Worm (Caenorhabditis elegans) whole organism, L4 larva: ENCODE measurements around the gene K01G5.8.

Experiments
- D1046.2 ChIP-seq: fragments of 200-800 bp; sonication (Bioruptor generic); IDR thresholded peaks from 2 replicates; pipeline ENCODE4 v1.3.6; 2022; ENCODE audit warnings: missing genetic modification characterization, missing compliant biosample characterization
- F10B5.3 ChIP-seq: sonication (generic microtip); optimal IDR thresholded peaks from 2 replicates; lab custom pipeline; 2016; ENCODE audit warnings: mild to moderate bottlenecking, missing genetic modification characterization, missing compliant biosample characterization
- F26F4.8 ChIP-seq: fragments of 200-800 bp; sonication (Bioruptor generic); conservative IDR thresholded peaks from 2 replicates; pipeline ENCODE4 v1.3.6; 2022; ENCODE audit warnings: missing genetic modification characterization, missing compliant biosample characterization
- F37D6.2 ChIP-seq: sonication (generic microtip); optimal IDR thresholded peaks from 2 replicates; lab custom pipeline; 2016; ENCODE audit warnings: mild to moderate bottlenecking, missing genetic modification characterization, missing compliant biosample characterization
- F44E2.7 ChIP-seq: fragments of 200-800 bp; sonication (Bioruptor generic); IDR thresholded peaks from 2 replicates; pipeline ENCODE4 v2.1.2; 2022; ENCODE audit warnings: missing genetic modification characterization, missing compliant biosample characterization
- Y48G9A.11 ChIP-seq: fragments of 200-800 bp; sonication (Bioruptor generic); IDR thresholded peaks from 2 replicates; pipeline ENCODE4 v1.3.6; 2022; ENCODE audit warnings: missing genetic modification reagents, missing genetic modification characterization, missing compliant biosample characterization
- ZK337.2 ChIP-seq: fragments of 200-800 bp; sonication (Bioruptor generic); IDR thresholded peaks from 2 replicates; pipeline ENCODE4 v1.3.6; 2022; ENCODE audit warnings: missing genetic modification reagents, missing genetic modification characterization, missing compliant biosample characterization
- ZK546.5 ChIP-seq, 2 experiments: sonication (generic microtip); optimal IDR thresholded peaks; 2 replicates each; lab custom pipeline; 2017; ENCODE audit warnings: missing biosample characterization in 2 of 2, missing genetic modification characterization in 2 of 2
- arid-1 ChIP-seq: fragments of 200-800 bp; sonication (Bioruptor generic); conservative IDR thresholded peaks from 2 replicates; pipeline ENCODE4 v1.3.6; 2022; ENCODE audit warnings: missing genetic modification reagents, missing genetic modification characterization, missing compliant biosample characterization
- attf-4 ChIP-seq: sonication (generic microtip); optimal IDR thresholded peaks from 3 replicates; lab custom pipeline; 2017; ENCODE audit warnings: missing biosample characterization, missing genetic modification characterization
- ceh-20 ChIP-seq: fragments of 200-800 bp; sonication (Bioruptor generic); IDR thresholded peaks from 2 replicates; pipeline ENCODE4 v1.3.6; 2022; ENCODE audit warnings: missing genetic modification reagents, missing genetic modification characterization, missing compliant biosample characterization
- ceh-62 ChIP-seq: sonication (generic microtip); optimal IDR thresholded peaks from 2 replicates; lab custom pipeline; 2017; ENCODE audit warnings: missing biosample characterization, missing genetic modification characterization
- ceh-82 ChIP-seq: sonication (generic microtip); optimal IDR thresholded peaks from 2 replicates; lab custom pipeline; 2017; ENCODE audit warnings: missing biosample characterization, missing genetic modification characterization
- ces-1 ChIP-seq: fragments of 150-350 bp; sonication (generic microtip); optimal IDR thresholded peaks from 4 replicates; lab custom pipeline; 2014; ENCODE audit warnings: missing biosample characterization, missing genetic modification reagents, missing genetic modification characterization
- cey-2 ChIP-seq: sonication (generic microtip); optimal IDR thresholded peaks from 3 replicates; lab custom pipeline; 2017; ENCODE audit warnings: missing genetic modification characterization, mild to moderate bottlenecking, missing compliant biosample characterization, antibody characterized with exemption, borderline replicate concordance; ENCODE audit not compliant: insufficient read depth
- ctbp-1 ChIP-seq: fragments of 200-800 bp; sonication (Bioruptor generic); IDR thresholded peaks from 2 replicates; pipeline ENCODE4 v1.3.6; 2022; ENCODE audit warnings: missing genetic modification reagents, missing genetic modification characterization, missing compliant biosample characterization
- daf-12 ChIP-seq: fragments of 150-350 bp; optimal IDR thresholded peaks from 2 replicates; lab custom pipeline; 2014; ENCODE audit warnings: missing biosample characterization, missing genetic modification reagents, missing genetic modification characterization
- daf-16 ChIP-seq, 3 experiments: sonication (generic microtip); optimal IDR thresholded peaks; 2 replicates each; lab custom pipeline; 2016 to 2017; ENCODE audit warnings: missing genetic modification characterization in 3 of 3, missing genetic modification reagents in 3 of 3, mild to moderate bottlenecking in 2 of 3, missing compliant biosample characterization in 2 of 3, missing biosample characterization in 1 of 3, moderate library complexity in 1 of 3
- daf-8 ChIP-seq: fragments of 200-800 bp; sonication (Bioruptor generic); IDR thresholded peaks from 2 replicates; pipeline ENCODE4 v1.3.6; 2022; ENCODE audit warnings: missing genetic modification characterization, missing compliant biosample characterization
- dmd-6 ChIP-seq: fragments of 200-800 bp; sonication (Bioruptor generic); IDR thresholded peaks from 2 replicates; pipeline ENCODE4 v1.3.6; 2022; ENCODE audit warnings: missing genetic modification reagents, missing genetic modification characterization, missing compliant biosample characterization
- dmd-8 ChIP-seq: fragments of 200-800 bp; sonication (Bioruptor generic); IDR thresholded peaks from 2 replicates; pipeline ENCODE4 v1.3.6; 2022; ENCODE audit warnings: missing genetic modification characterization, missing compliant biosample characterization
- dpl-1 ChIP-seq: fragments of 150-350 bp; optimal IDR thresholded peaks from 2 replicates; lab custom pipeline; 2014; ENCODE audit warnings: missing biosample characterization, missing genetic modification reagents, missing genetic modification characterization
- dve-1 ChIP-seq: sonication (generic microtip); optimal IDR thresholded peaks from 2 replicates; lab custom pipeline; 2017; ENCODE audit warnings: antibody characterized with exemption, mild to moderate bottlenecking, missing genetic modification characterization, missing compliant biosample characterization; ENCODE audit not compliant: insufficient read depth
- egl-27 ChIP-seq: sonication (generic microtip); optimal IDR thresholded peaks from 3 replicates; lab custom pipeline; 2017; ENCODE audit warnings: missing biosample characterization, missing genetic modification reagents, missing genetic modification characterization
- egl-43 ChIP-seq: fragments of 200-800 bp; sonication (Bioruptor generic); IDR thresholded peaks from 2 replicates; pipeline ENCODE4 v1.3.6; 2022; ENCODE audit warnings: missing genetic modification reagents, missing genetic modification characterization, missing compliant biosample characterization
- hif-1 ChIP-seq, 2 experiments: sonication (generic microtip); optimal IDR thresholded peaks; 2 replicates each; lab custom pipeline; 2016 to 2017; ENCODE audit warnings: missing compliant biosample characterization in 2 of 2, missing genetic modification characterization in 2 of 2, missing genetic modification reagents in 2 of 2, missing genotype in 2 of 2, mild to moderate bottlenecking in 1 of 2
- lim-7 ChIP-seq: fragments of 200-800 bp; sonication (Bioruptor generic); IDR thresholded peaks from 2 replicates; pipeline ENCODE4 v1.3.6; 2022; ENCODE audit warnings: missing genetic modification characterization, missing compliant biosample characterization
- lin-1 ChIP-seq: fragments of 200-800 bp; sonication (Bioruptor generic); IDR thresholded peaks from 2 replicates; pipeline ENCODE4 v1.3.6; 2022; ENCODE audit warnings: missing genetic modification reagents, missing genetic modification characterization, missing compliant biosample characterization
- lin-13 ChIP-seq: fragments of 150-350 bp; optimal IDR thresholded peaks from 2 replicates; lab custom pipeline; 2014; ENCODE audit warnings: missing biosample characterization, missing genetic modification reagents, missing genetic modification characterization
- lin-15B ChIP-seq: fragments of 150-350 bp; sonication (generic microtip); optimal IDR thresholded peaks from 3 replicates; lab custom pipeline; 2014; ENCODE audit warnings: missing biosample characterization, missing genetic modification characterization
- lir-3 ChIP-seq: sonication (generic microtip); optimal IDR thresholded peaks from 2 replicates; lab custom pipeline; 2016; ENCODE audit warnings: mild to moderate bottlenecking, missing genetic modification characterization, missing compliant biosample characterization
- mep-1 ChIP-seq: fragments of 150-350 bp; sonication (generic microtip); optimal IDR thresholded peaks from 3 replicates; lab custom pipeline; 2014; ENCODE audit warnings: missing biosample characterization, missing genetic modification characterization
- mxl-2 ChIP-seq: fragments of 200-800 bp; sonication (Bioruptor generic); conservative IDR thresholded peaks from 2 replicates; pipeline ENCODE4 v1.3.6; 2022; ENCODE audit warnings: missing genetic modification reagents, missing genetic modification characterization, missing compliant biosample characterization
- nhr-10 ChIP-seq: fragments of 150-350 bp; optimal IDR thresholded peaks from 2 replicates; lab custom pipeline; 2014; ENCODE audit warnings: missing biosample characterization, missing genetic modification characterization
- nhr-102 ChIP-seq: sonication (generic microtip); optimal IDR thresholded peaks from 2 replicates; lab custom pipeline; 2016; ENCODE audit warnings: mild to moderate bottlenecking, missing genetic modification characterization, moderate library complexity, missing compliant biosample characterization
- nhr-11 ChIP-seq: fragments of 150-350 bp; optimal IDR thresholded peaks from 2 replicates; lab custom pipeline; 2014; ENCODE audit warnings: missing biosample characterization, missing genetic modification characterization
- nhr-111 ChIP-seq: fragments of 200-800 bp; sonication (Bioruptor generic); optimal IDR thresholded peaks from 2 replicates; lab custom pipeline; 2018; ENCODE audit warnings: mild to moderate bottlenecking, missing genetic modification characterization, missing compliant biosample characterization
- nhr-237 ChIP-seq: sonication (generic microtip); optimal IDR thresholded peaks from 2 replicates; lab custom pipeline; 2017; ENCODE audit warnings: missing biosample characterization, missing genetic modification characterization
- nhr-6 ChIP-seq: fragments of 150-350 bp; optimal IDR thresholded peaks from 2 replicates; lab custom pipeline; 2014; ENCODE audit warnings: missing biosample characterization, missing genetic modification characterization
- php-3 ChIP-seq: fragments of 200-800 bp; sonication (Bioruptor generic); IDR thresholded peaks from 2 replicates; pipeline ENCODE4 v1.3.6; 2022; ENCODE audit warnings: missing genetic modification reagents, missing genetic modification characterization, missing compliant biosample characterization
- pqm-1 ChIP-seq: sonication (generic microtip); optimal IDR thresholded peaks from 2 replicates; lab custom pipeline; 2017; ENCODE audit warnings: missing biosample characterization, missing genetic modification characterization
- set-16 ChIP-seq: fragments of 200-800 bp; sonication (Bioruptor generic); IDR thresholded peaks from 2 replicates; pipeline ENCODE4 v1.3.6; 2022; ENCODE audit warnings: missing genetic modification reagents, missing genetic modification characterization, missing compliant biosample characterization
- skn-1 ChIP-seq: fragments of 150-350 bp; optimal IDR thresholded peaks from 2 replicates; lab custom pipeline; 2014; ENCODE audit warnings: missing biosample characterization, missing genetic modification characterization
- snpc-1.2 ChIP-seq: fragments of 200-800 bp; sonication (Bioruptor generic); IDR thresholded peaks from 2 replicates; pipeline ENCODE4 v1.3.6; 2022; ENCODE audit warnings: missing genetic modification reagents, missing genetic modification characterization, missing compliant biosample characterization
- tra-1 ChIP-seq: fragments of 200-800 bp; sonication (Bioruptor generic); IDR thresholded peaks from 2 replicates; pipeline ENCODE4 v1.3.6; 2022; ENCODE audit warnings: missing genetic modification reagents, missing genetic modification characterization, missing compliant biosample characterization
- unc-39 ChIP-seq: sonication (generic microtip); optimal IDR thresholded peaks from 2 replicates; lab custom pipeline; 2017; ENCODE audit warnings: missing biosample characterization, missing genetic modification characterization
- vab-7 ChIP-seq: fragments of 200-800 bp; sonication (Bioruptor generic); IDR thresholded peaks from 2 replicates; pipeline ENCODE4 v1.3.6; 2022; ENCODE audit warnings: missing genetic modification reagents, missing genetic modification characterization, missing compliant biosample characterization
- zag-1 ChIP-seq: fragments of 150-350 bp; optimal IDR thresholded peaks from 2 replicates; lab custom pipeline; 2014; ENCODE audit warnings: missing biosample characterization, missing genetic modification characterization
- zip-2 ChIP-seq: fragments of 150-350 bp; optimal IDR thresholded peaks from 2 replicates; lab custom pipeline; 2014; ENCODE audit warnings: missing biosample characterization, missing genetic modification characterization

Gene K01G5.8

ce11 chrIII:10706972-10707438 lies 33.6 kb downstream of the K01G5.8 start, which contains the start of the genes Y39A1A.21 and Y39A1A.22 (continued):
- TF ChIP-seq F26F4.8 (GFP tag; lab: Robert Waterston, UW) (no peak), pqm-1 (tag; lab: Kevin White, UChicago) (peak; percentile 18), egl-27 (tag; lab: Kevin White, UChicago) (no peak)
- TF ChIP-seq, all 104 proteins: peak for 47

- no peak for TF ChIP-seq skn-1
- TF ChIP-seq ZK546.5 (tag; optimal IDR thresholded peaks at IDR 0.05; lab: Kevin White, UChicago): no peak
- TF ChIP-seq F26F4.8 (GFP tag; lab: Robert Waterston, UW): no peak
- TF ChIP-seq dmd-6: no peak
- TF ChIP-seq tra-1 (GFP tag; lab: Robert Waterston, UW): 0 out of 2 replicates have a peak, but pooled peaks have one; percentile 38
- no peak for TF ChIP-seq ceh-62 (tag; lab: Kevin White, UChicago)
- no peak for TF ChIP-seq nhr-237 (tag; lab: Kevin White, UChicago)
- TF ChIP-seq mxl-2 (GFP tag; lab: Robert Waterston, UW): no peak
- no peak for TF ChIP-seq daf-16 (GFP tag; optimal IDR thresholded peaks at IDR 0.05; lab: Kevin White, UChicago)
- TF ChIP-seq daf-16 (tag; optimal IDR thresholded peaks at IDR 0.05; lab: Kevin White, UChicago): no peak
- no peak for TF ChIP-seq arid-1 (GFP tag; lab: Robert Waterston, UW)
- 0 out of 2 replicates have a peak, but pooled peaks have one; percentile 14 for TF ChIP-seq php-3 (GFP tag; lab: Robert Waterston, UW)
- 0 out of 2 replicates have a peak, but pooled peaks have one; percentile 52 for TF ChIP-seq egl-43 (GFP tag; lab: Robert Waterston, UW)
- no peak for TF ChIP-seq ZK337.2
- no peak for TF ChIP-seq lir-3 (tag; lab: Kevin White, UChicago)
- TF ChIP-seq F37D6.2: no peak
- no peak for TF ChIP-seq zag-1 (tag; lab: Kevin White, UChicago)
- no peak for TF ChIP-seq nhr-11
- no peak for TF ChIP-seq nhr-102 (tag; lab: Kevin White, UChicago)
- no peak for TF ChIP-seq nhr-6 (tag; lab: Kevin White, UChicago)
- no peak for TF ChIP-seq ctbp-1 (GFP tag; lab: Robert Waterston, UW)
- no peak for TF ChIP-seq hif-1 (tag; optimal IDR thresholded peaks at IDR 0.05; lab: Kevin White, UChicago)
- TF ChIP-seq lim-7 (GFP tag; lab: Robert Waterston, UW): peak; percentile 24; the same call in 1 of the 2 replicates
- no peak for TF ChIP-seq daf-12 (tag; lab: Kevin White, UChicago)
- no peak for TF ChIP-seq ceh-82 (tag; lab: Kevin White, UChicago)
- no peak for TF ChIP-seq dve-1
- no peak for TF ChIP-seq vab-7 (GFP tag; lab: Robert Waterston, UW)
- no peak for TF ChIP-seq ceh-20 (GFP tag; lab: Robert Waterston, UW)
- TF ChIP-seq unc-39 (tag; lab: Kevin White, UChicago): no peak
- TF ChIP-seq snpc-1.2 (GFP tag; lab: Robert Waterston, UW): peak; percentile 26; the same call in 1 of the 2 replicates
- no peak for TF ChIP-seq lin-15B
- peak; percentile 92 for TF ChIP-seq set-16 (GFP tag; lab: Robert Waterston, UW)
- no peak for TF ChIP-seq D1046.2 (GFP tag; lab: Robert Waterston, UW)
- no peak for TF ChIP-seq dpl-1 (GFP tag; lab: Kevin White, UChicago)
- TF ChIP-seq attf-4: no peak
- no peak for TF ChIP-seq lin-13
- TF ChIP-seq daf-8 (GFP tag; lab: Robert Waterston, UW): no peak
- no peak for TF ChIP-seq nhr-111 (GFP tag; lab: Kevin White, UChicago)
- TF ChIP-seq dmd-8 (GFP tag; lab: Robert Waterston, UW): no peak
- no peak for TF ChIP-seq lin-1 (GFP tag; lab: Robert Waterston, UW)
- no peak for TF ChIP-seq mep-1
- no peak for TF ChIP-seq Y48G9A.11 (GFP tag; lab: Robert Waterston, UW)
- no peak for TF ChIP-seq F10B5.3
- no peak for TF ChIP-seq nhr-10 (tag; lab: Kevin White, UChicago)
- no peak for TF ChIP-seq zip-2 (tag; lab: Kevin White, UChicago)
- TF ChIP-seq cey-2 (tag; lab: Kevin White, UChicago): no peak
- no peak for TF ChIP-seq F44E2.7 (GFP tag; lab: Robert Waterston, UW)
- no peak for TF ChIP-seq ces-1
Measured at ce11 chrIII:10706481-10706880, 34.1 kb downstream of the K01G5.8 start.
